Worm (Caenorhabditis elegans) whole organism, L4 larva: ENCODE results near the gene R06B10.7.

Experiments
- ceh-32 ChIP-seq: sonication (generic microtip); optimal IDR thresholded peaks from 2 replicates; lab custom pipeline; 2016; ENCODE audit warnings: mild to moderate bottlenecking, missing genetic modification characterization, missing compliant biosample characterization; ENCODE audit not compliant: poor library complexity
- ceh-62 ChIP-seq: sonication (generic microtip); optimal IDR thresholded peaks from 2 replicates; lab custom pipeline; 2017; ENCODE audit warnings: missing biosample characterization, missing genetic modification characterization
- dve-1 ChIP-seq: sonication (generic microtip); optimal IDR thresholded peaks from 2 replicates; lab custom pipeline; 2017; ENCODE audit warnings: antibody characterized with exemption, mild to moderate bottlenecking, missing genetic modification characterization, missing compliant biosample characterization; ENCODE audit not compliant: insufficient read depth
- egl-27 ChIP-seq: sonication (generic microtip); optimal IDR thresholded peaks from 3 replicates; lab custom pipeline; 2017; ENCODE audit warnings: missing biosample characterization, missing genetic modification reagents, missing genetic modification characterization
- fkh-10 ChIP-seq: fragments of 150-350 bp; optimal IDR thresholded peaks from 2 replicates; lab custom pipeline; 2014; ENCODE audit warnings: missing biosample characterization, missing genetic modification reagents, missing genetic modification characterization
- fos-1 ChIP-seq: fragments of 150-350 bp; optimal IDR thresholded peaks from 2 replicates; lab custom pipeline; 2014; ENCODE audit warnings: missing biosample characterization, missing genetic modification characterization
- mxl-2 ChIP-seq: fragments of 200-800 bp; sonication (Bioruptor generic); conservative IDR thresholded peaks from 2 replicates; pipeline ENCODE4 v1.3.6; 2022; ENCODE audit warnings: missing genetic modification reagents, missing genetic modification characterization, missing compliant biosample characterization
- nhr-25 ChIP-seq: sonication (generic microtip); optimal IDR thresholded peaks from 2 replicates; lab custom pipeline; 2017; ENCODE audit warnings: missing genetic modification characterization, mild to moderate bottlenecking, missing compliant biosample characterization, antibody characterized with exemption, moderate library complexity, borderline replicate concordance; ENCODE audit not compliant: insufficient read depth
- nhr-28 ChIP-seq: fragments of 150-350 bp; optimal IDR thresholded peaks from 2 replicates; lab custom pipeline; 2014; ENCODE audit warnings: missing biosample characterization, missing genetic modification characterization
- snpc-4 ChIP-seq: fragments of 150-350 bp; optimal IDR thresholded peaks from 2 replicates; lab custom pipeline; 2014; ENCODE audit warnings: missing biosample characterization, missing genetic modification characterization
- ztf-11 ChIP-seq: fragments of 150-350 bp; optimal IDR thresholded peaks from 2 replicates; lab custom pipeline; 2014; ENCODE audit warnings: missing biosample characterization, missing genetic modification characterization

DNA sequence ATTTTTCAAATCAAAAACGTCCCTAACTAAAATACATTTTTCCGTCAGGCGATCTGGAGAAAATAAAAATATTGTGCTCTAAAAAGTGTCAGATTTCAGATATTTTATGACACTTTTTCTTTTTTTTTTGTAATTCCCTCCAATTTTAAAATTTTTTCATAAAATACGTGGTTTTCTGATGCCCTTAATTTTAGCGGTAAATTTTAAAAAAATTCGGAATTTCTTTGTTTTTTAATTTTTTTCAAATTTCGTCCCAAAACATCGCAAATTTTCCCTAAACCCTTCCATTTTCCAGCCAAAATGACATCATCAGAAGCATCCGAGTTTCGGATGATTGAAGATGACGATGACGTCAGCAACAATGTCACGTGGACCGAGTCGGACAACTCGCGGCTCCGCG is 9.6 kb downstream of the R06B10.7 start, which contains the start of gene trp-2:
- no peak for TF ChIP-seq fkh-10 (GFP tag; lab: Kevin White, UChicago)
- TF ChIP-seq ceh-62 (tag; lab: Kevin White, UChicago): no peak
- TF ChIP-seq ceh-32 (tag; lab: Kevin White, UChicago): no peak
- TF ChIP-seq nhr-25: no peak
- no peak for TF ChIP-seq egl-27 (tag; lab: Kevin White, UChicago)
- TF ChIP-seq fos-1 (tag; lab: Kevin White, UChicago): no peak
- no peak for TF ChIP-seq dve-1 (tag; lab: Kevin White, UChicago)
- TF ChIP-seq ztf-11: no peak
- TF ChIP-seq nhr-28: no peak
- no peak for TF ChIP-seq mxl-2 (GFP tag; lab: Robert Waterston, UW)
- no peak for TF ChIP-seq snpc-4 (tag; lab: Kevin White, UChicago)
